Worm (Caenorhabditis elegans) whole organism, young adult: Measurements from ENCODE around the gene cif-1.

ENCODE experiments used
- B0035.1 ChIP-seq: sonication (generic microtip); optimal IDR thresholded peaks from 2 replicates; lab custom pipeline; 2016; ENCODE audit warnings: missing genetic modification characterization, mild to moderate bottlenecking, missing compliant biosample characterization, missing genotype, missing genetic modification reagents
- C06A6.2 ChIP-seq: fragments of 200-800 bp; sonication (Bioruptor generic); conservative IDR thresholded peaks from 2 replicates; pipeline ENCODE4 v1.3.6; 2022; ENCODE audit warnings: missing genetic modification characterization, missing compliant biosample characterization
- F10E7.11 ChIP-seq: sonication (generic microtip); optimal IDR thresholded peaks from 2 replicates; lab custom pipeline; 2017; ENCODE audit warnings: mild to moderate bottlenecking, missing genetic modification characterization, moderate library complexity, missing compliant biosample characterization
- F33H1.4 ChIP-seq: fragments of 200-800 bp; sonication (Bioruptor generic); IDR thresholded peaks from 2 replicates; pipeline ENCODE4 v1.3.6; 2022; ENCODE audit warnings: missing genetic modification reagents, missing genetic modification characterization, missing compliant biosample characterization
- F39B2.1 ChIP-seq: fragments of 200-800 bp; sonication (Bioruptor generic); IDR thresholded peaks from 2 replicates; pipeline ENCODE4 v1.3.6; 2022; ENCODE audit warnings: missing genetic modification reagents, missing genetic modification characterization, missing compliant biosample characterization
- F55B11.4 ChIP-seq: sonication (generic microtip); optimal IDR thresholded peaks from 2 replicates; lab custom pipeline; 2016; ENCODE audit warnings: missing compliant biosample characterization, missing genetic modification characterization, borderline replicate concordance; ENCODE audit not compliant: insufficient read depth
- K11D2.4 ChIP-seq: fragments of 200-800 bp; sonication (Bioruptor generic); IDR thresholded peaks from 2 replicates; pipeline ENCODE4 v1.3.6; 2022; ENCODE audit warnings: missing genetic modification reagents, missing genetic modification characterization, missing compliant biosample characterization
- T07F8.4 ChIP-seq: sonication (generic microtip); optimal IDR thresholded peaks from 2 replicates; lab custom pipeline; 2016; ENCODE audit warnings: mild to moderate bottlenecking, missing genetic modification characterization, moderate library complexity, missing compliant biosample characterization
- T26A5.8 ChIP-seq: sonication (generic microtip); optimal IDR thresholded peaks from 2 replicates; lab custom pipeline; 2016; ENCODE audit warnings: missing genetic modification characterization, missing compliant biosample characterization
- Y53G8AR.9 ChIP-seq: fragments of 200-800 bp; sonication (Bioruptor generic); conservative IDR thresholded peaks from 2 replicates; pipeline ENCODE4 v1.3.6; 2022; ENCODE audit warnings: missing genetic modification reagents, missing genetic modification characterization, missing compliant biosample characterization
- Y67H2A.10 ChIP-seq: fragments of 200-800 bp; sonication (Bioruptor generic); conservative IDR thresholded peaks from 2 replicates; pipeline ENCODE4 v1.3.6; 2022; ENCODE audit warnings: missing genetic modification reagents, missing genetic modification characterization, missing compliant biosample characterization
- aptf-2 ChIP-seq: fragments of 200-800 bp; sonication (Bioruptor generic); conservative IDR thresholded peaks from 2 replicates; pipeline ENCODE4 v1.3.6; 2022; ENCODE audit warnings: missing genetic modification reagents, missing genetic modification characterization, missing compliant biosample characterization
- bed-1 ChIP-seq: fragments of 200-800 bp; sonication (Bioruptor generic); IDR thresholded peaks from 2 replicates; pipeline ENCODE4 v1.3.6; 2022; ENCODE audit warnings: missing genetic modification reagents, missing genetic modification characterization, missing compliant biosample characterization
- bed-2 ChIP-seq: fragments of 200-800 bp; sonication (Bioruptor generic); IDR thresholded peaks from 2 replicates; pipeline ENCODE4 v1.3.6; 2022; ENCODE audit warnings: missing genetic modification reagents, missing genetic modification characterization, missing compliant biosample characterization
- ceh-91 ChIP-seq: fragments of 200-800 bp; sonication (Bioruptor generic); IDR thresholded peaks from 2 replicates; pipeline ENCODE4 v1.3.6; 2022; ENCODE audit warnings: missing genetic modification reagents, missing genetic modification characterization, missing compliant biosample characterization
- die-1 ChIP-seq: sonication (generic microtip); optimal IDR thresholded peaks from 2 replicates; lab custom pipeline; 2016; ENCODE audit warnings: missing genotype, mild to moderate bottlenecking, missing genetic modification characterization, missing compliant biosample characterization
- egl-44 ChIP-seq: fragments of 200-800 bp; sonication (Bioruptor generic); IDR thresholded peaks from 2 replicates; pipeline ENCODE4 v1.3.6; 2022; ENCODE audit warnings: missing genetic modification reagents, missing genetic modification characterization, missing compliant biosample characterization
- egrh-3 ChIP-seq: fragments of 200-800 bp; sonication (Bioruptor generic); IDR thresholded peaks from 2 replicates; pipeline ENCODE4 v1.3.6; 2022; ENCODE audit warnings: missing genetic modification reagents, missing genetic modification characterization, missing compliant biosample characterization
- gei-17 ChIP-seq: fragments of 200-800 bp; sonication (Bioruptor generic); optimal IDR thresholded peaks from 2 replicates; lab custom pipeline; 2018; ENCODE audit warnings: mild to moderate bottlenecking, missing genetic modification characterization, missing compliant biosample characterization
- him-1 ChIP-seq: sonication (generic microtip); optimal IDR thresholded peaks from 2 replicates; lab custom pipeline; 2016; ENCODE audit warnings: missing genotype, missing genetic modification reagents, missing genetic modification characterization, missing compliant biosample characterization
- hlh-12 ChIP-seq: sonication (generic microtip); optimal IDR thresholded peaks from 2 replicates; lab custom pipeline; 2016; ENCODE audit warnings: missing genetic modification characterization, missing compliant biosample characterization
- lag-1 ChIP-seq: fragments of 200-800 bp; sonication (Bioruptor generic); IDR thresholded peaks from 2 replicates; pipeline ENCODE4 v1.3.6; 2022; ENCODE audit warnings: missing genetic modification reagents, missing genetic modification characterization, missing compliant biosample characterization
- let-607 ChIP-seq, 2 experiments: fragments of 200-800 bp in 1 of 2; sonication (Bioruptor generic) in 1 of 2; sonication (generic microtip) in 1 of 2; optimal IDR thresholded peaks; 2 replicates each; lab custom pipeline; 2016 to 2018; ENCODE audit warnings: mild to moderate bottlenecking in 2 of 2, missing compliant biosample characterization in 2 of 2, missing genetic modification characterization in 2 of 2, moderate library complexity in 2 of 2, missing genotype in 1 of 2
- lin-54 ChIP-seq: fragments of 200-800 bp; sonication (Bioruptor generic); optimal IDR thresholded peaks from 2 replicates; lab custom pipeline; 2018; ENCODE audit warnings: mild to moderate bottlenecking, missing genetic modification characterization, missing compliant biosample characterization
- lsy-27 ChIP-seq: sonication (generic microtip); optimal IDR thresholded peaks from 2 replicates; lab custom pipeline; 2017; ENCODE audit warnings: missing genetic modification characterization, mild to moderate bottlenecking, missing compliant biosample characterization, antibody characterized with exemption, missing genotype, borderline replicate concordance; ENCODE audit not compliant: insufficient read depth
- madf-3 ChIP-seq: fragments of 200-800 bp; sonication (Bioruptor generic); IDR thresholded peaks from 2 replicates; pipeline ENCODE4 v1.3.6; 2022; ENCODE audit warnings: missing genetic modification reagents, missing genetic modification characterization, missing compliant biosample characterization
- madf-6 ChIP-seq: fragments of 200-800 bp; sonication (Bioruptor generic); IDR thresholded peaks from 2 replicates; pipeline ENCODE4 v1.3.6; 2022; ENCODE audit warnings: missing genetic modification reagents, missing genetic modification characterization, missing compliant biosample characterization
- mxl-1 ChIP-seq: sonication (generic microtip); optimal IDR thresholded peaks from 2 replicates; lab custom pipeline; 2016; ENCODE audit warnings: missing genetic modification characterization, missing compliant biosample characterization
- nfyb-1 ChIP-seq: fragments of 200-800 bp; sonication (Bioruptor generic); IDR thresholded peaks from 2 replicates; pipeline ENCODE4 v1.3.6; 2022; ENCODE audit warnings: missing genetic modification reagents, missing genetic modification characterization, missing compliant biosample characterization
- nhr-90 ChIP-seq: sonication (generic microtip); optimal IDR thresholded peaks from 2 replicates; lab custom pipeline; 2016; ENCODE audit warnings: missing genotype, mild to moderate bottlenecking, missing genetic modification characterization, missing compliant biosample characterization
- pbrm-1 ChIP-seq: fragments of 200-800 bp; sonication (Bioruptor generic); IDR thresholded peaks from 2 replicates; pipeline ENCODE4 v1.3.6; 2022; ENCODE audit warnings: missing genetic modification reagents, missing genetic modification characterization, missing compliant biosample characterization
- rcor-1 ChIP-seq: fragments of 200-800 bp; sonication (Bioruptor generic); IDR thresholded peaks from 2 replicates; pipeline ENCODE4 v1.3.6; 2022; ENCODE audit warnings: missing genetic modification reagents, missing genetic modification characterization, missing compliant biosample characterization
- repo-1 ChIP-seq: sonication (generic microtip); optimal IDR thresholded peaks from 2 replicates; lab custom pipeline; 2017; ENCODE audit warnings: mild to moderate bottlenecking, missing genetic modification characterization, missing compliant biosample characterization
- sdz-38 ChIP-seq: sonication (generic microtip); optimal IDR thresholded peaks from 2 replicates; lab custom pipeline; 2016; ENCODE audit warnings: missing genotype, missing genetic modification characterization, missing compliant biosample characterization
- somi-1 ChIP-seq: fragments of 200-800 bp; sonication (Bioruptor generic); optimal IDR thresholded peaks from 2 replicates; lab custom pipeline; 2018; ENCODE audit warnings: mild to moderate bottlenecking, missing genetic modification characterization, missing compliant biosample characterization
- tbp1 ChIP-seq: fragments of 200-800 bp; sonication (Bioruptor generic); optimal IDR thresholded peaks from 2 replicates; lab custom pipeline; 2018; ENCODE audit warnings: mild to moderate bottlenecking, missing genetic modification characterization, missing compliant biosample characterization
- tbx-9 ChIP-seq: sonication (generic microtip); optimal IDR thresholded peaks from 2 replicates; lab custom pipeline; 2016; ENCODE audit warnings: borderline replicate concordance, missing genetic modification characterization, inconsistent platforms, missing compliant biosample characterization
- unc-130 ChIP-seq: sonication (generic microtip); optimal IDR thresholded peaks from 2 replicates; lab custom pipeline; 2016; ENCODE audit warnings: missing genetic modification reagents, missing genetic modification characterization, missing compliant biosample characterization
- zfh-2 ChIP-seq: fragments of 200-800 bp; sonication (Bioruptor generic); conservative IDR thresholded peaks from 2 replicates; pipeline ENCODE4 v1.3.6; 2022; ENCODE audit warnings: missing genetic modification reagents, missing genetic modification characterization, missing compliant biosample characterization
- ztf-18 ChIP-seq: sonication (generic microtip); optimal IDR thresholded peaks from 2 replicates; lab custom pipeline; 2016; ENCODE audit warnings: missing genotype, mild to moderate bottlenecking, missing genetic modification characterization, missing compliant biosample characterization
- ztf-25 ChIP-seq: fragments of 200-800 bp; sonication (Bioruptor generic); IDR thresholded peaks from 2 replicates; pipeline ENCODE4 v1.3.6; 2022; ENCODE audit warnings: missing genetic modification reagents, missing genetic modification characterization, missing compliant biosample characterization
- ztf-26 ChIP-seq: sonication (generic microtip); optimal IDR thresholded peaks from 2 replicates; lab custom pipeline; 2017; ENCODE audit warnings: missing genetic modification characterization, missing compliant biosample characterization
- ztf-3 ChIP-seq: fragments of 200-800 bp; sonication (Bioruptor generic); optimal IDR thresholded peaks from 2 replicates; lab custom pipeline; 2018; ENCODE audit warnings: mild to moderate bottlenecking, missing genetic modification characterization, missing compliant biosample characterization

Gene cif-1

DNA sequence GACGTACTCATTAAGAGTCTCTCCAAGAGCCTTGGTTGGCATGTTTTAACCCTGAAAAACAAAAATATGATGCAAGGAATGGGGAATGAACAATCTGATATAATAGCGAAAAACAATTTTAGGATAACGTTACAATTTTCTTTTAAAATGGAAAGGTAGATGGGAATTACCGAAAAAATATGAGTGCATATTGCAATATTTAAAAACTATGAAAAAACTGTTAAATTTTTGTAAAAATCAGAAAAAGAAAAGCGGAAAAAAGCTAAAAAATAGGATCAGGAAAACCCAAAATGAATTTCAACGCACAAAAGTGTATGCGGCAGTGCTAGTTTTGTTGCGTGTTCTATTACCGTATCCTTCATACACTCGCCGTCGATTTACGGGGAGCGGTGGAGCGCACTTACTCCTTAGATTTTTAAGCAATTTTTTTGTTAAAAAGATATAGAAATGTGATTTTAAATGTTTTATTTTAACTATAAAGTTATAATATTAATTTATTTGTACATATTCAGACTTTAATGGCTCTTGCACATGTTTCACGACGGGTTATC lies 39.2 kb upstream of the cif-1 start, which contains the start of the genes rpl-20 and Y17G9B.5 (continued):
- TF ChIP-seq Y67H2A.10 (GFP tag; lab: Robert Waterston, UW) (peak; percentile 96), ceh-91 (GFP tag; lab: Robert Waterston, UW) (peak; percentile 99), T07F8.4 (tag; lab: Kevin White, UChicago) (peak; percentile 92), lin-54 (GFP tag; lab: Kevin White, UChicago) (peak; percentile 99), mxl-1 (no peak), gei-17 (GFP tag; lab: Kevin White, UChicago) (peak; percentile 94), repo-1 (peak; percentile 99), K11D2.4 (peak; percentile 100), die-1 (tag; lab: Kevin White, UChicago) (peak; percentile 91), ztf-3 (GFP tag; lab: Kevin White, UChicago) (peak; percentile 98), T26A5.8 (tag; lab: Kevin White, UChicago) (peak; percentile 69), somi-1 (GFP tag; lab: Kevin White, UChicago) (peak; percentile 100), B0035.1 (peak; percentile 96), F33H1.4 (peak; percentile 98), F10E7.11 (tag; lab: Kevin White, UChicago) (peak; percentile 93), aptf-2 (no peak; the same call in 1 of the 2 replicates)

DNA sequence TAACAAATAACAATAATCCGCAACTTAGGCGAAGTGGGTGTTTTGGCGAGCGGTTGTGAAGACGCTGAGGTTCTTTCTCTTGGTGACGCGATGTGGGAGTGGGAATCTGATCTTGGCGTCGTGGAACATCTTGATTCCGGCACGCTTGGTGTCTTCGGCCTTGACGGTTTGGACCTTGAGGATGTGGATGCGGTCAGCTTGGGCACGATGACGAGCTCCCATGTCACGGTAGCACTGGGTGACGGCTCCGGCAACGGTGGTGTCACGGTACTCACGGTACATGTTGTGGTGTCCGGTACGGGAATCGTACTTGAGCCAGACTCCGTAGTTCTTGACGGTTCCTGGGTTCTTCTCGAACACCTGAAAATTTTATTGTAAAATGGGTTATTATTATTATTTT lies 38.6 kb upstream of the cif-1 start:
- TF ChIP-seq nhr-90 (tag; lab: Kevin White, UChicago) (no peak), egrh-3 (0 out of 2 replicates have a peak, but pooled peaks have one; percentile 4), nfyb-1 (GFP tag; lab: Robert Waterston, UW) (peak; percentile 5; the same call in 1 of the 2 replicates), zfh-2 (peak; percentile 75)

DNA sequence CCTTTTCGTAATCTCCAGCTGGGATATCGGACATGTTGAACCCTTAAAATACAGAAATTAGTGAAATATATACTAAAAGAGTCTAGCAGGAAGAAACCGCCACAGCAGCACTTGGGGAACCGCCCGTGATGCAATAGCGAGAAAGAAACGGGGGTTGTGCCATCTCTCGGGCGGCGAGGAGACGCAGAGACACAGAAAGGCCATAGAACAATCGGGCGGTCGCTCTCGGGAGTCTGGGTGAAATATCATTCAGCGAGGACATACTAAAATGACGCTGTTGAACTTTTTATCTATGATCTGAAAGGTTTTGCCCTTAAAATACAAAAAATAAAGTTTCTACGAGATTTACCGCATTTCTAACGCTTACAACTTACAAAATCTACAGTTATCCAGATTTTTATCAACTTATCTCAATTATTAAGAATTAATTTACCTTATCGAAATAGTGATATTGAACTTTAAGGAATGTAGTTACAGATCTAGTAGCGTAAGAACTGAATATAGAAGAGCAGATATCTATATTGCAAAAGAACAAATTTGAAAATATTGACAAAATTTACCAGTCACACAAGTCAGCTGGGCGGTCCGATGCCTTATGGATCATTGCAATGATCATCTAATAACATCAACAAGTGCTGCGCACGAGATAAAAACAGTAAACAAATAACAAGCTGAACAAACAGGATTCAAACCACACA lies 38.0 kb upstream of the cif-1 start, which contains the start of gene cyc-2.1:
cyc-2.1 (minus strand) TSS at position 605 of the 698 bp plus-strand sequence.
- TF ChIP-seq F39B2.1 (peak; percentile 83), madf-3 (GFP tag; lab: Robert Waterston, UW) (peak; percentile 79), tbp1 (GFP tag; lab: Kevin White, UChicago) (peak; percentile 59), let-607 (tag; optimal IDR thresholded peaks at IDR 0.05; lab: Kevin White, UChicago) (peak in 1 of 2 experiments; percentile 58), F10E7.11 (tag; lab: Kevin White, UChicago) (no peak), pbrm-1 (GFP tag; lab: Robert Waterston, UW) (peak; percentile 52), lin-54 (GFP tag; lab: Kevin White, UChicago) (peak; percentile 71), unc-130 (GFP tag; lab: Kevin White, UChicago) (peak; percentile 43), lsy-27 (tag; lab: Kevin White, UChicago) (no peak), F55B11.4 (tag; lab: Kevin White, UChicago) (no peak), Y53G8AR.9 (GFP tag; lab: Robert Waterston, UW) (peak; percentile 82), ztf-18 (tag; lab: Kevin White, UChicago) (peak; percentile 88), ztf-25 (GFP tag; lab: Robert Waterston, UW) (no peak), ztf-26 (tag; lab: Kevin White, UChicago) (peak; percentile 72), madf-6 (GFP tag; lab: Robert Waterston, UW) (peak; percentile 81), nhr-90 (tag; lab: Kevin White, UChicago) (no peak), tbx-9 (tag; lab: Kevin White, UChicago) (no peak), bed-1 (GFP tag; lab: Robert Waterston, UW) (no peak), hlh-12 (tag; lab: Kevin White, UChicago) (no peak), rcor-1 (GFP tag; lab: Robert Waterston, UW) (peak; percentile 61; the same call in 1 of the 2 replicates), him-1 (tag; lab: Kevin White, UChicago) (no peak), lag-1 (GFP tag; lab: Robert Waterston, UW) (no peak), zfh-2 (peak; percentile 93), sdz-38 (tag; lab: Kevin White, UChicago) (no peak), die-1 (tag; lab: Kevin White, UChicago) (no peak), somi-1 (GFP tag; lab: Kevin White, UChicago) (no peak), egl-44 (GFP tag; lab: Robert Waterston, UW) (0 out of 2 replicates have a peak, but pooled peaks have one; percentile 39), bed-2 (GFP tag; lab: Robert Waterston, UW) (no peak), C06A6.2 (GFP tag; lab: Robert Waterston, UW) (no peak)
